Fruit fly (Drosophila melanogaster): ENCODE data around the gene CG14667.

The CG14667 gene

DNA sequence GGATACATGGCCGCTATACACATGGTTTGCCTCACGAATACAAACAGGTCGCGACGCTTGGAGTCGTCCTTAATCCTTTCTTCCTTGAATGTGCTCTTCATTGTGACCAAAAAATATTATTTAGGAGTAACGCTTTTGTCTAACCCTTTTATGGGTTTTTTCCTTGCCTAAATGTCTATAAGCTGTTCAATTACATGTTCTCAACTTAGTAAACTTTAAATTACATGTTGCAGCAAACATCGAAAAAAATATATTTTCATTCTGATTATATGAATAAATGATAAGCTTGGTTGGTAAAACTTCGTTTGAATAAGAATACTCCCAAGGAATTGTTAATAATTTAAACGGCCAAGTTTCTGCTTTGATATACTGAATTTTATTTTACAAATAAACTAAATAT lies 24.3 kb downstream of the CG14667 start, which contains the start of gene Or83a:
Gene Or83a, minus strand, starts transcription at position 101 of the 400 bp plus-strand sequence.
- TF ChIP-seq CTCF (optimal IDR thresholded peaks at IDR 0.05) = no peak
- no peak for TF ChIP-seq CG8478 (optimal IDR thresholded peaks at IDR 0.05)

DNA sequence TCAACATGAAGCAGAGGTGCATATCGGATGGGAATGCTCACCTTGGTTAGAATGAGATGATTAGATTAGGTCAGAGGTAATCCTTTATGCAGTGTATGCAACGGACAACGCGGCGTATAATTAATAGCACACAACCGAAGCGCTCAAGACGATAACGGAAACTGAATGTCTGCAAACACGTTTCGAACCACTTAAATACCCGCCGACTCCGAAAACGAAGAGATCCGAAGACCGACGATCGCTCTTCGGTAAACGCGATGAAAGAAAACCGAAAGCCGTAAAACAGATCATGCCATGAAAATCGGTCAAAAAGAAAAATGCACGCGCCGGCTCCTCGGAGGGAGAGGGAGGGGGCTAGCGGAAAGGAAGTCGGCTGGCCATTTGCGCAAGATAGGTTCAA lies 29.1 kb downstream of the CG14667 start, which contains the start of gene CG2663:
Gene CG2663, minus strand, starts transcription at position 173 of the 400 bp plus-strand sequence.
- no peak for TF ChIP-seq CG8478 (optimal IDR thresholded peaks at IDR 0.05)
- TF ChIP-seq CTCF (optimal IDR thresholded peaks at IDR 0.05) = no peak

DNA sequence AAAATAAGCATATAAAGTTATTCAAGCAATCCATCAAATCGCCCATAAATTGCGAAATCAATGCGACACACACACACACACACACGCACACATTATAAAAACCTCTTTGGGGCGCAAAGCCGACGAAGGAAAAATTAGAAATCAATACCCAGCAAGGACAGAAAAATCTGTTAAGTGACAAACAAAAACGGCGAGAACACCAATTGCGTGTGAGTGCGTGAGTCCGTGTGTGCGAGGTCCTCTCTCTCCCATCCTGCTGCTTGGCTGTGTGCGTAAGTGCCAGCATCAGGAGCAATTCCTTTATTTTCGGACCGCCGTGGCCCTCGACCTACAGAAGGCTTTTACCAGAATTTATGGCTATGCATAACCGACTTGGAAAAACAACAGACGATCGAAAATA lies 37.5 kb downstream of the CG14667 start, which contains the start of gene Orco:
Gene Orco, minus strand, starts transcription at position 101 of the 400 bp plus-strand sequence.
- no peak for TF ChIP-seq CG8478 (optimal IDR thresholded peaks at IDR 0.05)
- no peak for TF ChIP-seq CTCF (optimal IDR thresholded peaks at IDR 0.05)

DNA sequence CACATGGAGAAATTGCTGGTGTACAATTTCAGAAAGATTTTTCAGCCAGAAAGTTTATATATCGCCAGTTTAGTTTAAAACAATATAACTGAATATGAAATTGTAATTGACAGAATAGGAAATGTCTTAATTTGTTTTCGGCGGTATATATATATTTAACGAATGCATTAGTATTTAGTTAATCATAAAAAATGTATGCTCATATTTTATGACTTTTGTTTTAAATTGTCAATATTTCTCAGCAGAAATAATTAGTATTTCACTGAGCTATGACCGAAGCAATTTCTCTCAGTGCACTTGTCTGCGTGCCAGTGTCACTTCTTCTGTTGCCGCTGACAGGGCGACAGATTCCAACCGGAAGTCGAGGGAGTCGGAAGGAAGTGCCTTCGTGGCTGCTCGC lies 38.2 kb downstream of the CG14667 start:
- TF ChIP-seq CTCF (optimal IDR thresholded peaks at IDR 0.05) = no peak
- no peak for TF ChIP-seq CG8478 (optimal IDR thresholded peaks at IDR 0.05)

DNA sequence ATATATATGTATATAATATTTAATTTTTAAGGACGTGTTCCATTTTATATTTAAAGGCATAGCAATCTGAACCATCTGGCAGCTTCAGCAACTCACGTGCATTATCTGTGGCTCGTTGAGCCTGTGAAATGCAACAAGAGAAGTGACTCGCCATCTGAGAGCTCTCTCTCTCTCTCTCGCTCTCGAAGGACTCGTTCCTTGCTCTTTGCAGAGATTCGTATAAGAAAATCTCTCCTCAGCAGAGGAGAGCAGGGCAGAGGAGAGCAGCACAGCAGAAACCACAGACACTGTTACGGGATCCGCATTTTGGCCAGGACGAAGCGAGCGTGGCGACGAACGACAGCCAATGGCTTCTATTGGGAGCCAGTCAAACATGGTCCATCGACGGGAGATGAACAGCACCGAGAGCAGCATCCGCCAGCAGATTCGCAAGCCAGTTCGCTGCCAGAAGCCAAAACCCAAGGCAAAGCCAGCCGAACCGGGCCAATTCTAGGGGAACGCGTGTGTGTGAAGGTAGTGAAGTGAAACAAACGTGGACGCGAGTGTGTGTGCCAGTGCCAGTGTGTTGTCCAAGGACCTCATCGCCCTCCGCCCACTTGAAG lies 39.4 kb downstream of the CG14667 start, which contains the start of gene CG14669:
Gene CG14669, plus strand, starts transcription at position 381 of the 602 bp plus-strand sequence.
- TF ChIP-seq CG8478 (optimal IDR thresholded peaks at IDR 0.05) = no peak
- no peak for TF ChIP-seq CTCF (optimal IDR thresholded peaks at IDR 0.05)

DNA sequence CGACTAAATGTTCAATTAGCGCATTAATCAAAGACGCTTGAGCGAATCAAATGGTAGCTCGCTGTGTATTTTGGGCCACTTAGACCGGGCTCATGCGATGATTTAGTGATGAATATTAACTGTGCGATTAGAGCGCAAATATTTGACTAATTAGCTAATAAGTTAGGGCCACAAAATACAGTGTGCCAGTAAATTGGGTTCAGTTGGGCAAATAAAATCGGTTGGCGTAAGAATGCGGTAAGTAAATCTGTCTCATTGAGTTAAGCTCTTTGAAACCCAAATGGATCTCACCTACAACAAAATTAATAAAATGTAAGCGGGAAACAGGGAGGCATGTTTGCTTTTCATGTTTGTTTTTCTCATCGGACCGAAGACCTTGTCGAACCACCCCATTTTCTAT lies 45.6 kb downstream of the CG14667 start:
- TF ChIP-seq CG8478 (optimal IDR thresholded peaks at IDR 0.05) = no peak
- no peak for TF ChIP-seq CTCF (optimal IDR thresholded peaks at IDR 0.05)

DNA sequence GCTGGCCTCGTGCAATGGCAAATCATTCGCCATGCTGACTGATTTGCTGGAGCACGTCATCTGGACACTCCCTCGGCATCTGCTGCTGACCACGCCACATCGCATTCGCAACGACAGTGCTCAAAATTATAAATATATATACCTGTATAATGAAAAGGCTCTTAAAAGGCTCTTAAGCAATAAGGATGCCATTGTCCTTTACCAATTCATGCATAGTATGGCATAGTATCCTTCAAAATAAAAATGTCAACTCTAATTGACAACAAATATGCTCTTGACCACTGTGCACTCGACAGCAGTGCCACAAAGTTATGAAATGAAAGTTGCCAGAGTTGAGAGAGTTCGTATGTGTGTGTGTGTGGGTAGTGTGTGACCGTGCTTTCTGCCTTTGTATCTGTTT lies 47.3 kb downstream of the CG14667 start:
- TF ChIP-seq CG8478 (optimal IDR thresholded peaks at IDR 0.05) (no peak), CTCF (optimal IDR thresholded peaks at IDR 0.05) (no peak)

Measured in S2 (cell line).